Worm (Caenorhabditis elegans) whole organism, L4/young adult: Measurements from ENCODE around the gene K09E9.7.
A peak's percentile ranks its signal among the peaks of the same experiment; 100 is the strongest.

ENCODE experiments used
- W03F9.2 ChIP-seq: fragments of 150-350 bp; optimal IDR thresholded peaks from 2 replicates; lab custom pipeline; 2014; ENCODE audit warnings: missing biosample characterization, missing genetic modification characterization
- dao-5 ChIP-seq: sonication (generic microtip); optimal IDR thresholded peaks from 2 replicates; lab custom pipeline; 2016; ENCODE audit warnings: missing genotype, missing genetic modification characterization, moderate library complexity, missing compliant biosample characterization
- him-1 ChIP-seq: sonication (generic microtip); optimal IDR thresholded peaks from 2 replicates; lab custom pipeline; 2016; ENCODE audit warnings: missing genotype, missing genetic modification reagents, missing genetic modification characterization, missing compliant biosample characterization

The K09E9.7 gene

ce11 chrX:15609698-15610097 lies 31.0 kb upstream of the K09E9.7 start:
- TF ChIP-seq dao-5 (no peak), him-1 (tag; lab: Kevin White, UChicago) (no peak), W03F9.2 (tag; lab: Kevin White, UChicago) (no peak)

ce11 chrX:15610527-15611091 lies 30.1 kb upstream of the K09E9.7 start:
- TF ChIP-seq dao-5: no peak
- TF ChIP-seq him-1 (tag; lab: Kevin White, UChicago): peak; percentile 10
- peak; percentile 74 for TF ChIP-seq W03F9.2 (tag; lab: Kevin White, UChicago)

- no peak for TF ChIP-seq him-1 (tag; lab: Kevin White, UChicago)
- no peak for TF ChIP-seq W03F9.2 (tag; lab: Kevin White, UChicago)
- no peak for TF ChIP-seq dao-5
These were observed 26.9 kb upstream of the K09E9.7 start, which contains the start of gene K09E9.3 for ce11 chrX:15613745-15614229. K09E9.3 (minus strand) TSS chrX:15613795.

ce11 chrX:15616443-15616842 lies 24.3 kb upstream of the K09E9.7 start, which contains the start of gene ergi-3:
ergi-3 (minus strand) TSS chrX:15616753.
- TF ChIP-seq dao-5 (no peak), W03F9.2 (tag; lab: Kevin White, UChicago) (peak; percentile 77), him-1 (tag; lab: Kevin White, UChicago) (no peak)

ce11 chrX:15617168-15617567 lies 23.5 kb upstream of the K09E9.7 start:
- no peak for TF ChIP-seq him-1 (tag; lab: Kevin White, UChicago)
- TF ChIP-seq W03F9.2 (tag; lab: Kevin White, UChicago): no peak
- no peak for TF ChIP-seq dao-5

ce11 chrX:15619273-15619672 lies 21.4 kb upstream of the K09E9.7 start:
- TF ChIP-seq him-1 (tag; lab: Kevin White, UChicago): no peak
- peak; percentile 45 for TF ChIP-seq dao-5

- TF ChIP-seq him-1 (tag; lab: Kevin White, UChicago) (no peak), dao-5 (no peak)
These were observed 20.5 kb upstream of the K09E9.7 start, which contains the start of gene K09E9.1 for ce11 chrX:15620200-15620599. K09E9.1 (plus strand) TSS chrX:15620500.

- no peak for TF ChIP-seq dao-5
- TF ChIP-seq W03F9.2 (tag; lab: Kevin White, UChicago): no peak
- no peak for TF ChIP-seq him-1 (tag; lab: Kevin White, UChicago)
These were observed 19.7 kb upstream of the K09E9.7 start for ce11 chrX:15621001-15621400.

ce11 chrX:15622041-15622440 lies 18.7 kb upstream of the K09E9.7 start:
- TF ChIP-seq him-1 (tag; lab: Kevin White, UChicago): no peak
- TF ChIP-seq dao-5: no peak
- no peak for TF ChIP-seq W03F9.2 (tag; lab: Kevin White, UChicago)

- TF ChIP-seq him-1 (tag; lab: Kevin White, UChicago) (no peak), dao-5 (no peak), W03F9.2 (tag; lab: Kevin White, UChicago) (no peak)
These were observed 14.4 kb upstream of the K09E9.7 start for ce11 chrX:15626119-15626850.

- TF ChIP-seq dao-5 (no peak), W03F9.2 (tag; lab: Kevin White, UChicago) (no peak), him-1 (tag; lab: Kevin White, UChicago) (no peak)
These were observed 12.9 kb upstream of the K09E9.7 start for ce11 chrX:15627814-15628213.

- TF ChIP-seq him-1 (tag; lab: Kevin White, UChicago) (no peak), W03F9.2 (tag; lab: Kevin White, UChicago) (no peak), dao-5 (no peak)
These were observed 11.8 kb upstream of the K09E9.7 start for ce11 chrX:15628945-15629344.

- no peak for TF ChIP-seq him-1 (tag; lab: Kevin White, UChicago)
These were observed 11.1 kb upstream of the K09E9.7 start for ce11 chrX:15629615-15630014.

- TF ChIP-seq W03F9.2 (tag; lab: Kevin White, UChicago) (no peak), dao-5 (no peak), him-1 (tag; lab: Kevin White, UChicago) (no peak)
These were observed 10.4 kb upstream of the K09E9.7 start, which contains the start of gene K09E9.4 for ce11 chrX:15630340-15630739. K09E9.4 (minus strand) TSS chrX:15630440.
